Worm (Caenorhabditis elegans) whole organism, early embryonic: ENCODE results near the gene T01C4.8.

ENCODE experiments used
- B0310.2 ChIP-seq: sonication (generic microtip); optimal IDR thresholded peaks from 2 replicates; lab custom pipeline; 2016; ENCODE audit warnings: mild to moderate bottlenecking, missing genetic modification characterization, missing compliant biosample characterization
- F13C5.2 ChIP-seq: sonication (generic microtip); optimal IDR thresholded peaks from 2 replicates; lab custom pipeline; 2017; ENCODE audit warnings: mild to moderate bottlenecking, missing genetic modification characterization, inconsistent platforms, missing compliant biosample characterization
- aly-1 ChIP-seq: sonication (generic microtip); optimal IDR thresholded peaks from 2 replicates; lab custom pipeline; 2016; ENCODE audit warnings: missing genetic modification characterization, missing compliant biosample characterization
- ama-1 ChIP-seq: fragments of 150-350 bp; optimal IDR thresholded peaks from 2 replicates; lab custom pipeline; 2014
- ceh-13 ChIP-seq: fragments of 200-800 bp; sonication (Bioruptor generic); optimal IDR thresholded peaks from 2 replicates; lab custom pipeline; 2018; ENCODE audit warnings: mild to moderate bottlenecking, missing genetic modification characterization, missing compliant biosample characterization
- ceh-36 ChIP-seq: sonication (generic microtip); optimal IDR thresholded peaks from 2 replicates; lab custom pipeline; 2016; ENCODE audit warnings: missing genetic modification characterization, inconsistent platforms, missing compliant biosample characterization
- ets-7 ChIP-seq: sonication (generic microtip); optimal IDR thresholded peaks from 2 replicates; lab custom pipeline; 2016; ENCODE audit warnings: missing genotype, missing genetic modification characterization, missing compliant biosample characterization
- flt-1 ChIP-seq: fragments of 200-800 bp; sonication (Bioruptor generic); IDR thresholded peaks from 2 replicates; pipeline ENCODE4 v1.3.6; 2022; ENCODE audit warnings: missing genetic modification characterization, missing compliant biosample characterization
- hmbx-1 ChIP-seq: sonication (generic microtip); optimal IDR thresholded peaks from 2 replicates; lab custom pipeline; 2016; ENCODE audit warnings: mild to moderate bottlenecking, missing genetic modification characterization, missing compliant biosample characterization
- hmg-4 ChIP-seq: fragments of 200-800 bp; sonication (Bioruptor generic); optimal IDR thresholded peaks from 2 replicates; lab custom pipeline; 2018; ENCODE audit warnings: mild to moderate bottlenecking, missing genetic modification characterization, missing compliant biosample characterization
- hnd-1 ChIP-seq: sonication (generic microtip); optimal IDR thresholded peaks from 2 replicates; lab custom pipeline; 2016; ENCODE audit warnings: missing genetic modification characterization, missing compliant biosample characterization
- pes-1 ChIP-seq: fragments of 200-800 bp; sonication (Bioruptor generic); IDR thresholded peaks from 2 replicates; pipeline ENCODE4 v1.3.6; 2022; ENCODE audit warnings: missing genetic modification reagents, missing genetic modification characterization, missing compliant biosample characterization
- scrt-1 ChIP-seq: fragments of 200-800 bp; sonication (Bioruptor generic); IDR thresholded peaks from 2 replicates; pipeline ENCODE4 v1.3.6; 2022; ENCODE audit warnings: missing genetic modification characterization, missing compliant biosample characterization
- sea-1 ChIP-seq: fragments of 200-800 bp; sonication (Bioruptor generic); conservative IDR thresholded peaks from 2 replicates; pipeline ENCODE4 v1.3.6; 2022; ENCODE audit warnings: missing genetic modification characterization, missing compliant biosample characterization
- tbx-11 ChIP-seq: fragments of 200-800 bp; sonication (Bioruptor generic); IDR thresholded peaks from 2 replicates; pipeline ENCODE4 v1.3.6; 2022; ENCODE audit warnings: missing genetic modification characterization, missing compliant biosample characterization
- tbx-37 ChIP-seq: fragments of 200-800 bp; sonication (Bioruptor generic); conservative IDR thresholded peaks from 2 replicates; pipeline ENCODE4 v1.3.6; 2022; ENCODE audit warnings: missing genetic modification reagents, missing genetic modification characterization, missing compliant biosample characterization
- tra-4 ChIP-seq: sonication (generic microtip); optimal IDR thresholded peaks from 2 replicates; lab custom pipeline; 2017; ENCODE audit warnings: missing genetic modification characterization, missing compliant biosample characterization

The T01C4.8 gene

ce11 chrV:7120168-7120567 lies 9.2 kb downstream of the T01C4.8 start, which contains the start of gene srx-34:
TSS of gene srx-34 (minus strand) at chrV:7120268.
- TF ChIP-seq B0310.2, result no peak
- no peak for TF ChIP-seq hmbx-1 (tag; lab: Kevin White, UChicago)
- no peak for TF ChIP-seq ama-1 (lab: Kevin White, UChicago)
- TF ChIP-seq ceh-13, result no peak
- TF ChIP-seq tbx-37, result no peak
- no peak for TF ChIP-seq hmg-4 (GFP tag; lab: Kevin White, UChicago)
- no peak for TF ChIP-seq tbx-11
- no peak for TF ChIP-seq hnd-1 (tag; lab: Kevin White, UChicago)

- no peak for TF ChIP-seq ceh-13
- no peak for TF ChIP-seq flt-1
- TF ChIP-seq tbx-37, result no peak
- TF ChIP-seq tbx-11, result no peak
- no peak for TF ChIP-seq F13C5.2 (tag; lab: Kevin White, UChicago)
- TF ChIP-seq hnd-1 (tag; lab: Kevin White, UChicago), result no peak
- no peak for TF ChIP-seq aly-1
- no peak for TF ChIP-seq hmg-4 (GFP tag; lab: Kevin White, UChicago)
- no peak for TF ChIP-seq ceh-36 (tag; lab: Kevin White, UChicago)
- TF ChIP-seq B0310.2, result no peak
- TF ChIP-seq ets-7 (tag; lab: Kevin White, UChicago), result no peak
- no peak for TF ChIP-seq ama-1 (lab: Kevin White, UChicago)
- TF ChIP-seq tra-4, result no peak
- TF ChIP-seq pes-1 (GFP tag; lab: Robert Waterston, UW), result no peak
- no peak for TF ChIP-seq hmbx-1 (tag; lab: Kevin White, UChicago)
- no peak for TF ChIP-seq scrt-1 (GFP tag; lab: Robert Waterston, UW)
- no peak for TF ChIP-seq sea-1 (GFP tag; lab: Robert Waterston, UW)
Observed at ce11 chrV:7118796-7119195, 10.6 kb downstream of the T01C4.8 start, which contains the start of gene srx-33. TSS of gene srx-33 (minus strand) at chrV:7118896.

- TF ChIP-seq ama-1 (lab: Kevin White, UChicago), result no peak
- TF ChIP-seq ceh-13, result no peak
- no peak for TF ChIP-seq ets-7 (tag; lab: Kevin White, UChicago)
- TF ChIP-seq scrt-1 (GFP tag; lab: Robert Waterston, UW), result no peak
- TF ChIP-seq aly-1, result no peak
- no peak for TF ChIP-seq B0310.2
- TF ChIP-seq hmbx-1 (tag; lab: Kevin White, UChicago), result no peak
- no peak for TF ChIP-seq pes-1 (GFP tag; lab: Robert Waterston, UW)
- TF ChIP-seq tra-4, result no peak
- no peak for TF ChIP-seq hnd-1 (tag; lab: Kevin White, UChicago)
- no peak for TF ChIP-seq F13C5.2 (tag; lab: Kevin White, UChicago)
- no peak for TF ChIP-seq hmg-4 (GFP tag; lab: Kevin White, UChicago)
- TF ChIP-seq ceh-36 (tag; lab: Kevin White, UChicago), result no peak
- TF ChIP-seq flt-1, result no peak
- TF ChIP-seq tbx-37, result no peak
- no peak for TF ChIP-seq sea-1 (GFP tag; lab: Robert Waterston, UW)
- no peak for TF ChIP-seq tbx-11
Observed at ce11 chrV:7112223-7112622, 17.1 kb downstream of the T01C4.8 start.

- TF ChIP-seq tbx-37 (no peak), tbx-11 (no peak), pes-1 (GFP tag; lab: Robert Waterston, UW) (no peak), flt-1 (no peak), hmg-4 (GFP tag; lab: Kevin White, UChicago) (no peak), scrt-1 (GFP tag; lab: Robert Waterston, UW) (no peak), sea-1 (GFP tag; lab: Robert Waterston, UW) (no peak), F13C5.2 (tag; lab: Kevin White, UChicago) (no peak), tra-4 (no peak), ceh-13 (no peak), ama-1 (lab: Kevin White, UChicago) (no peak), hnd-1 (tag; lab: Kevin White, UChicago) (no peak), hmbx-1 (tag; lab: Kevin White, UChicago) (no peak), B0310.2 (no peak), ceh-36 (tag; lab: Kevin White, UChicago) (no peak), ets-7 (tag; lab: Kevin White, UChicago) (no peak), aly-1 (no peak)
Observed at ce11 chrV:7111276-7111675, 18.1 kb downstream of the T01C4.8 start.

- TF ChIP-seq tra-4, result no peak
- no peak for TF ChIP-seq hnd-1 (tag; lab: Kevin White, UChicago)
Observed at ce11 chrV:7110370-7110769, 19.0 kb downstream of the T01C4.8 start.

- TF ChIP-seq tbx-37, result no peak
- TF ChIP-seq flt-1, result no peak
- no peak for TF ChIP-seq tbx-11
- no peak for TF ChIP-seq sea-1 (GFP tag; lab: Robert Waterston, UW)
- TF ChIP-seq hmg-4 (GFP tag; lab: Kevin White, UChicago), result no peak
- TF ChIP-seq hnd-1 (tag; lab: Kevin White, UChicago), result no peak
- TF ChIP-seq ceh-13, result no peak
- no peak for TF ChIP-seq hmbx-1 (tag; lab: Kevin White, UChicago)
- TF ChIP-seq aly-1, result no peak
- TF ChIP-seq F13C5.2 (tag; lab: Kevin White, UChicago), result no peak
- TF ChIP-seq ets-7 (tag; lab: Kevin White, UChicago), result no peak
- TF ChIP-seq ceh-36 (tag; lab: Kevin White, UChicago), result no peak
- TF ChIP-seq B0310.2, result no peak
- TF ChIP-seq ama-1 (lab: Kevin White, UChicago), result no peak
- TF ChIP-seq pes-1 (GFP tag; lab: Robert Waterston, UW), result no peak
- no peak for TF ChIP-seq tra-4
- no peak for TF ChIP-seq scrt-1 (GFP tag; lab: Robert Waterston, UW)
Observed at ce11 chrV:7106499-7107152, 22.7 kb downstream of the T01C4.8 start.

ce11 chrV:7103247-7103646 lies 26.1 kb downstream of the T01C4.8 start, which contains the start of gene odr-2:
TSS of gene odr-2 (plus strand) at chrV:7103547.
- no peak for TF ChIP-seq tbx-37
- TF ChIP-seq tra-4, result no peak
- no peak for TF ChIP-seq ceh-36 (tag; lab: Kevin White, UChicago)
- TF ChIP-seq flt-1, result no peak
- TF ChIP-seq scrt-1 (GFP tag; lab: Robert Waterston, UW), result no peak
- no peak for TF ChIP-seq ceh-13
- TF ChIP-seq ets-7 (tag; lab: Kevin White, UChicago), result no peak
- no peak for TF ChIP-seq pes-1 (GFP tag; lab: Robert Waterston, UW)
- no peak for TF ChIP-seq tbx-11
- TF ChIP-seq aly-1, result no peak
- no peak for TF ChIP-seq hmg-4 (GFP tag; lab: Kevin White, UChicago)
- TF ChIP-seq sea-1 (GFP tag; lab: Robert Waterston, UW), result no peak
- TF ChIP-seq B0310.2, result no peak
- no peak for TF ChIP-seq ama-1 (lab: Kevin White, UChicago)
- no peak for TF ChIP-seq hmbx-1 (tag; lab: Kevin White, UChicago)
- no peak for TF ChIP-seq hnd-1 (tag; lab: Kevin White, UChicago)
- no peak for TF ChIP-seq F13C5.2 (tag; lab: Kevin White, UChicago)
